Worm (Caenorhabditis elegans) whole organism, L4/young adult: ENCODE data around the gene asp-9.

ENCODE experiments used
- dao-5 ChIP-seq: sonication (generic microtip); optimal IDR thresholded peaks from 2 replicates; lab custom pipeline; 2016; ENCODE audit warnings: missing genotype, missing genetic modification characterization, moderate library complexity, missing compliant biosample characterization
- him-1 ChIP-seq: sonication (generic microtip); optimal IDR thresholded peaks from 2 replicates; lab custom pipeline; 2016; ENCODE audit warnings: missing genotype, missing genetic modification reagents, missing genetic modification characterization, missing compliant biosample characterization

ce11 chrIV:6219429-6219828 lies 33.7 kb downstream of the asp-9 start, which contains the start of gene C49A9.4:
- TF ChIP-seq him-1 (no peak), dao-5 (tag; lab: Kevin White, UChicago) (no peak)
